Worm (Caenorhabditis elegans) whole organism, L2 larva: Measurements from ENCODE around the gene H03G16.7.

Experiments
- gmeb-1 ChIP-seq: fragments of 150-350 bp; optimal IDR thresholded peaks from 2 replicates; lab custom pipeline; 2014; ENCODE audit warnings: missing biosample characterization, missing genetic modification characterization
- nhr-11 ChIP-seq: fragments of 150-350 bp; optimal IDR thresholded peaks from 2 replicates; lab custom pipeline; 2014; ENCODE audit warnings: missing biosample characterization, missing genetic modification characterization
- nhr-25 ChIP-seq: fragments of 150-350 bp; sonication (generic microtip); optimal IDR thresholded peaks from 3 replicates; lab custom pipeline; 2014; ENCODE audit warnings: missing biosample characterization, missing genetic modification characterization
- unc-62 ChIP-seq: fragments of 150-350 bp; optimal IDR thresholded peaks from 2 replicates; lab custom pipeline; 2014; ENCODE audit warnings: missing biosample characterization, missing genetic modification reagents, missing genetic modification characterization

- TF ChIP-seq nhr-25 (tag; lab: Kevin White, UChicago) (no peak), gmeb-1 (no peak), nhr-11 (no peak), unc-62 (no peak)
Observed at ce11 chrX:15083795-15084194, 28.0 kb upstream of the H03G16.7 start, which contains the start of gene H40L08.1.
